Fruit fly (Drosophila melanogaster): ENCODE measurements around the gene CG32984.

The CG32984 gene

DNA sequence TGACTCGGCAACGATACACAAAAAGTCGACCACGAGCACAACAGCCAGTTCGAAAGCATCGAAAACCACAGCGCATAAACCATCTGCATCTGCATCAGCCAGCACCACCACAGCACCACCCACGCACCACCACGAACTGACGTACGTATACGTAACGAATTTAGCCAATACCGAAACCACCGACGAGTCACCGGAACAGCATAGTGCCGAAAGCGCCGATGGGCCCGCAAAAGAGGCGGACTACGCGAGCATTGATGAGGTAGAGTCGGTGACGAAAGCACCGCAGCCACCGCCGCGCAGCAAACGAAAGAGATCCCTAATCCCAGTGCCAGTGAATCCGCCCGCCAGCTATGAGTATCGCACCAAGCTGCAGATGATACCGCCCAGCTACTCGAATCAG is 33.6 kb upstream of the CG32984 start:
- TF ChIP-seq CG4496 (GFP tag; IDR thresholded peaks at IDR 0.05) (no peak), CG12605 (GFP tag; IDR thresholded peaks at IDR 0.05) (no peak), rn (GFP tag; IDR thresholded peaks at IDR 0.05) (no peak), CG8159 (tag; optimal IDR thresholded peaks at IDR 0.05) (no peak), CG14655 (GFP tag; optimal IDR thresholded peaks at IDR 0.05) (no peak), CG34367 (tag; optimal IDR thresholded peaks at IDR 0.05) (no peak), CG9948 (tag; optimal IDR thresholded peaks at IDR 0.05) (no peak), Snoo (tag; optimal IDR thresholded peaks at IDR 0.05) (no peak), gl (tag; optimal IDR thresholded peaks at IDR 0.05) (no peak), Pif1A (GFP tag; optimal IDR thresholded peaks at IDR 0.05) (no peak), CG15710 (tag; optimal IDR thresholded peaks at IDR 0.05) (no peak), CG17806 (tag; optimal IDR thresholded peaks at IDR 0.05) (no peak), CG32121 (GFP tag; IDR thresholded peaks at IDR 0.05) (no peak), EcR (GFP tag; optimal IDR thresholded peaks at IDR 0.05) (no peak), fd96Ca (GFP tag; IDR thresholded peaks at IDR 0.05) (no peak), CG10348 (GFP tag; IDR thresholded peaks at IDR 0.05) (no peak)

DNA sequence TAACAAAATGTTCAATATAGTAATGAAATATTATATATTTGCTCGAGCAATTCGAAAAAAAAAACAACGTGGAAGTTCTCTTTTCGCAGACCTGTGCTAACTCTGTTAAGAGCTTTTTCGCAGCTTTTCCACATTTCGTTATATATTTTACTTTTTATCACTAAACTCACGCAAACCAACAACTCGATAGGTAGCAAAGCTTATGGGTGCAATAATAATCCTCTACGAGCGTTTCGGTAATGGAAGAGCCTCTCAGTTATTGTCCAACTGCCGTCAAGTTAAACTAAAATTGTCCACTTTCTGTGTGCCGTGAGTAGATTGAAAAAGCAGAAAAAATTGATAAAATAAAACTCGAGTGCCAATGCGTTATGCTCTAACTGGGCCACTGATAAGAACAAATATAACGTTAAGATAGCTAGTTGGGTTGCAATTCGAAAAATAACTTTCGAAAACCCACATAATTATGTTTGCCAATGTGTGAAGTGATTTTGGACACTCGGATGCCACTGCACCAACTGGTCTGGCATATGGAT is 31.0 kb upstream of the CG32984 start, which contains the start of gene Tsp29Fa:
Gene Tsp29Fa, plus strand, starts transcription at position 253 of the 533 bp plus-strand sequence.
- TF ChIP-seq Pif1B (GFP tag; optimal IDR thresholded peaks at IDR 0.05) (no peak), gl (tag; optimal IDR thresholded peaks at IDR 0.05) (no peak), CG8159 (tag; optimal IDR thresholded peaks at IDR 0.05) (no peak), CG8301 (tag; optimal IDR thresholded peaks at IDR 0.05) (no peak), Pif1A (GFP tag; optimal IDR thresholded peaks at IDR 0.05) (no peak), CG14655 (GFP tag; optimal IDR thresholded peaks at IDR 0.05) (no peak), rn (GFP tag; IDR thresholded peaks at IDR 0.05) (no peak), CG32121 (GFP tag; IDR thresholded peaks at IDR 0.05) (no peak), CG10348 (GFP tag; IDR thresholded peaks at IDR 0.05) (no peak), CG13204 (GFP tag; optimal IDR thresholded peaks at IDR 0.05) (no peak), EcR (GFP tag; optimal IDR thresholded peaks at IDR 0.05) (no peak), CG12605 (GFP tag; IDR thresholded peaks at IDR 0.05) (no peak), CG9948 (tag; optimal IDR thresholded peaks at IDR 0.05) (no peak), CG34367 (tag; optimal IDR thresholded peaks at IDR 0.05) (no peak)

DNA sequence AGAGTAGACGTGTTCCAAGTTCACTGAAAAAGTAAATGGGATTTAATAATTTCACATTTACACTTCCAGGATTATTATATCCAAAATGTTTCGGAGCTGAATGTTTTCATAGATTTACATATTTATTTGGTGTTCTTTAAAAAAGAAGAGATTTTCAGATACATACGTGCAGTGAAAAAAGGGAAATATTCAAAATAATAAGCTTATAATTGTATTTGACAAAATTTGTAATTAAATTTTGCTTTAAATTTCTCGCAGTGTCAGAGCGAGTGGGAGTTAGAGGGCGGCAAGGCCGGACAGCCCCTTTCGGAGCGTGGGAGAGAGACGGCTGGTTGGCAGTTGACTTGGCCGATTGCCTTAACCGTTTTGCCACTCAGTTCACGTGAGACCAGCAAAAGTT is 27.8 kb upstream of the CG32984 start, which contains the start of gene Tsp29Fb:
Gene Tsp29Fb, plus strand, starts transcription at position 388 of the 400 bp plus-strand sequence.
- TF ChIP-seq Pif1A (GFP tag; optimal IDR thresholded peaks at IDR 0.05) (peak; percentile 48), rn (GFP tag; IDR thresholded peaks at IDR 0.05) (no peak), Pif1B (GFP tag; optimal IDR thresholded peaks at IDR 0.05) (peak; percentile 18), CG10348 (GFP tag; IDR thresholded peaks at IDR 0.05) (no peak), CG8159 (tag; optimal IDR thresholded peaks at IDR 0.05) (peak; percentile 59), CG4496 (GFP tag; IDR thresholded peaks at IDR 0.05) (0 out of 3 replicates have a peak, but pooled peaks have one; percentile 31), Ets98B (GFP tag; IDR thresholded peaks at IDR 0.05) (peak; percentile 36), Snoo (tag; optimal IDR thresholded peaks at IDR 0.05) (peak; percentile 62)

DNA sequence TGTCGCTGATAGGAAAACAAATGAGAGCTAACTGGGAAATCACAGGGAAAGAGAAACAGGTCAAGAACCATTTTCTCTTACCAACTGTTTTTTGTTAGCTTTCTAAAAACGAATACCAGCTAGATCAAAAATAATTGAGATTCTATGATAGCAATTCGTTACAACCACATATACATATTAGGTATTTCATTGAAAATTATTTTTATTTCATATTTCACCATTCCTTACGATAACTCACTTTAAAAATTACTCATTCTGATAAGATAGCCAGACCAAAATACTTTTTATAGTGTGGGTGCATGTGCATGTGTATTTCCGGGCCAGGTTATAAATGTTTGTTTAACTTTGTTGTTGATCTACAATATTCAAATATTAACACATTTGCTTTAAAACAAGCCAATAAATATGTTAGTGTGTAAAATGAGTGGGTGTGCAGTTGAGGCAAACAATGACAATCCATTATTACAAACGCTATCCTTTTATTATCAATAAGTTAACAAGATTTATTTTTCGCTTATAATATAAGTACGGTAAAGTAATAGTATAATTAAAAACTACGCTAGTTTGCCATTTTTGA is 26.8 kb upstream of the CG32984 start:
- TF ChIP-seq Snoo (tag; optimal IDR thresholded peaks at IDR 0.05) (no peak), CG8159 (tag; optimal IDR thresholded peaks at IDR 0.05) (no peak), CG32121 (GFP tag; IDR thresholded peaks at IDR 0.05) (no peak), rn (GFP tag; IDR thresholded peaks at IDR 0.05) (no peak), CG34367 (tag; optimal IDR thresholded peaks at IDR 0.05) (no peak), CG8301 (tag; optimal IDR thresholded peaks at IDR 0.05) (no peak), D1 (tag; optimal IDR thresholded peaks at IDR 0.05) (no peak)

DNA sequence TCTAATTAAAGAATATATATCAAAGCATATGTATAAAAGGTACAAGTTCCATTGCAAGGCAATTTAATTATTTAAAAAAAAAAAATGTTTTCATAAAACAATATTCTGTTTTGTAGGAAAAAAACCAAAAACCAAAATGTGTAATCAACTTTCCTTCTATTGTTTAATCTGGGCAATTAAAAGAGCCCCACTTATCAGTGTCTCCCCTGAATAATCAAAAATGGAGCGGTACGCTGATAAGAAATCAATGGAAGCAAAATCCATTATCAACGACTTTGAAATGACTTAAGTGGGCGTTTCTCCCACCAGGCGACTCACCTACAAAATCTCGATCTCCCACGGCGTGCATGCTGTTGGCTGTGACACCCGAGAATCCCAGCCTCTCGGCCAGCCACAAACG is 24.1 kb upstream of the CG32984 start:
- TF ChIP-seq CG14655 (GFP tag; optimal IDR thresholded peaks at IDR 0.05) (no peak), CG12605 (GFP tag; IDR thresholded peaks at IDR 0.05) (no peak)

DNA sequence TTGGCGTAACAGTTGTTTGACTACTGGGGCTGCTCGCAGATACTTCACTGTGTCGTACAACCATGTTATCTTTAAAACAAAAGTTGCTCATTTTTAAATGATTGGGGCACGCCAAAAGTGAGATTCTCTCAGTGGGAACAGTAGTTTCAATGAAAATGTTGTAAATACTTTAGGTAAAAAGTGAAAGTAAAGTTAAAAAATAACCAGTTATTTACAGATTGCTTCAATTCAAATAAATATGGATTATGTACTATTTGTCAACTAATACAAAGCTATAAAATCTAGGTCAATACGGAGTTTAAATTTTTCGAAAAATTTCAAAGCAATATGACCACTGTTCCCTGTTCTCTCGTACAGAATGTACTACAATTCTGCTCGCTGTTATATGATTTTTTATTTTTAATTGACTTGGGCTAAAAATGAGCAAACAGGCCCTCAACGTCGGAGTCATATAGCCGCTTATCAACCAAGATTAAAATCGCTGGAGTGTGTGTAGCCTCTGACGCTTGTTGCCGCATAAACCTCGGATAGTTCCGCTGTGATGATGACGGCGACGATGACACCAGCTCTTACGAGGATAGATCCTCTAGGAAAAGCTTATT is 22.9 kb upstream of the CG32984 start, which contains the start of gene Argl:
Gene Argl, minus strand, starts transcription at position 370 of the 602 bp plus-strand sequence.
- TF ChIP-seq CG14655 (GFP tag; optimal IDR thresholded peaks at IDR 0.05) (no peak), EcR (GFP tag; optimal IDR thresholded peaks at IDR 0.05) (no peak), CG10348 (GFP tag; IDR thresholded peaks at IDR 0.05) (no peak), CG17806 (tag; optimal IDR thresholded peaks at IDR 0.05) (no peak), rn (GFP tag; IDR thresholded peaks at IDR 0.05) (no peak), fd96Ca (GFP tag; IDR thresholded peaks at IDR 0.05) (no peak), gl (tag; optimal IDR thresholded peaks at IDR 0.05) (no peak), CG34367 (tag; optimal IDR thresholded peaks at IDR 0.05) (no peak), CG8159 (tag; optimal IDR thresholded peaks at IDR 0.05) (peak; percentile 20), CG32121 (GFP tag; IDR thresholded peaks at IDR 0.05) (no peak), CG15710 (tag; optimal IDR thresholded peaks at IDR 0.05) (no peak), Pif1B (GFP tag; optimal IDR thresholded peaks at IDR 0.05) (peak; percentile 11), CG4496 (GFP tag; IDR thresholded peaks at IDR 0.05) (no peak), Ets98B (GFP tag; IDR thresholded peaks at IDR 0.05) (no peak), Pif1A (GFP tag; optimal IDR thresholded peaks at IDR 0.05) (no peak)

Measured in whole organism, pupa.